Worm (Caenorhabditis elegans): ENCODE measurements around the gene C08F1.11.

ce11 chrII:1759602-1760001, 25.1 kb downstream of the C08F1.11 start, which contains the start of gene F36H5.18:
- TF ChIP-seq nhr-77 (tag; optimal IDR thresholded peaks at IDR 0.05): no peak
- TF ChIP-seq efl-3 (GFP tag; optimal IDR thresholded peaks at IDR 0.05): no peak
- no peak for TF ChIP-seq lin-15B (tag; optimal IDR thresholded peaks at IDR 0.05)
- no peak for TF ChIP-seq zip-4 (GFP tag; optimal IDR thresholded peaks at IDR 0.05)
- no peak for TF ChIP-seq zag-1 (tag; optimal IDR thresholded peaks at IDR 0.05)
- no peak for TF ChIP-seq C04F5.9 (tag; optimal IDR thresholded peaks at IDR 0.05)

Measured in whole organism, L1 larva.